Worm (Caenorhabditis elegans) whole organism, L1 larva: Measurements from ENCODE around the gene C18F10.2.

Experiments used
- efl-1 ChIP-seq, 4 experiments: fragments of 150-350 bp; optimal IDR thresholded peaks in 3 of 4; peaks in 1 of 4; 1 replicate in 1 of 4; 2 replicates in 3 of 4; lab custom pipeline; 2014; ENCODE audit warnings: missing biosample characterization in 2 of 4, missing genetic modification characterization in 2 of 4, missing genetic modification reagents in 2 of 4
- lin-14 ChIP-seq: fragments of 200-800 bp; sonication (Bioruptor generic); optimal IDR thresholded peaks from 2 replicates; lab custom pipeline; 2018; ENCODE audit warnings: mild to moderate bottlenecking, missing genetic modification characterization, moderate library complexity, missing compliant biosample characterization
- lsy-2 ChIP-seq, 2 experiments: fragments of 150-350 bp; optimal IDR thresholded peaks; 2 replicates each; lab custom pipeline; 2014; ENCODE audit warnings: missing biosample characterization in 2 of 2, missing genetic modification characterization in 2 of 2

ce11 chrIII:6268061-6268460 is 4.9 kb upstream of the C18F10.2 start, which contains the start of gene srg-7:
- no peak for TF ChIP-seq lin-14 (GFP tag; lab: Kevin White, UChicago)
- no peak for TF ChIP-seq efl-1 (optimal IDR thresholded peaks at IDR 0.05; lab: Kevin White, UChicago)
- TF ChIP-seq efl-1 (GFP tag; optimal IDR thresholded peaks at IDR 0.05 in 1 of 2; lab: Kevin White, UChicago), result no peak
- no peak for TF ChIP-seq lsy-2 (tag; optimal IDR thresholded peaks at IDR 0.05; lab: Kevin White, UChicago)
